Fruit fly (Drosophila melanogaster): ENCODE measurements around the gene CG7201.

Gene CG7201

DNA sequence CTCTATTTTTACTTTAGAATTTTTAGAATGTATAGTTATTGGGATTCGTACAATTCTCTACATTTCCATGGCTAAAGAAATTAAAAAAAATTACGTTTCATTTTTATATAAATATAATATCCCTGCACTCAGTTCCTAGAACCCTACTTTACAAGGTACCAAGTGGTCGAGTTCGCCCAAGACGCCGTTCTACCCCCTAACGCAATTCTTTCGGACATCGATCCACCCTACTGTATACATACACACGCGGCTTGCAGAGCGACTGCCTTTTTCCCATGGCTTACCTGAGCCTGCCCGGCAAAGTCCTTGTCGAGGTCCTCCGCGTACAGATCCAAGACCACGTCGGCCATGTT lies 19.6 kb upstream of the CG7201 start (continued):
- no peak for TF ChIP-seq Doc2 (GFP tag; IDR thresholded peaks at IDR 0.05)

dm6 chr3L:8312290-8312689 lies 17.2 kb upstream of the CG7201 start:
- TF ChIP-seq ci (GFP tag; IDR thresholded peaks at IDR 0.05) (0 out of 3 replicates have a peak, but pooled peaks have one; percentile 21), HLHmδ (GFP tag; optimal IDR thresholded peaks at IDR 0.05) (no peak), CG11247 (GFP tag; IDR thresholded peaks at IDR 0.05) (0 out of 2 replicates have a peak, but pooled peaks have one; percentile 24), Hr39 (optimal IDR thresholded peaks at IDR 0.05) (peak; percentile 19), nmo (GFP tag; optimal IDR thresholded peaks at IDR 0.05) (no peak), NFAT (GFP tag; IDR thresholded peaks at IDR 0.05) (peak; percentile 16; the same call in 1 of the 2 replicates), peb (GFP tag; IDR thresholded peaks at IDR 0.05) (0 out of 2 replicates have a peak, but pooled peaks have one; percentile 12), Atf6 (GFP tag; IDR thresholded peaks at IDR 0.05) (no peak), E2f2 (GFP tag; IDR thresholded peaks at IDR 0.05) (no peak), CG9932 (GFP tag; IDR thresholded peaks at IDR 0.05) (peak; percentile 10; the same call in 1 of the 2 replicates), disco-r (GFP tag; optimal IDR thresholded peaks at IDR 0.05) (no peak), CG11456 (GFP tag; IDR thresholded peaks at IDR 0.05) (0 out of 3 replicates have a peak, but pooled peaks have one; percentile 46), Ets65A (GFP tag) (peak; percentile 91), Atf3 (GFP tag; optimal IDR thresholded peaks at IDR 0.05) (no peak), seq (GFP tag; IDR thresholded peaks at IDR 0.05) (no peak), slbo (GFP tag; IDR thresholded peaks at IDR 0.05) (no peak), CG3847 (GFP tag; IDR thresholded peaks at IDR 0.05) (no peak), Neu2 (GFP tag; optimal IDR thresholded peaks at IDR 0.05; ENCODE audit: borderline replicate concordance) (no peak), CG18262 (tag; optimal IDR thresholded peaks at IDR 0.05) (no peak)

dm6 chr3L:8308891-8309352 lies 13.8 kb upstream of the CG7201 start, which contains the start of gene BI-1:
TSS of gene BI-1 (minus strand) at chr3L:8308941.
- TF ChIP-seq kni (GFP tag; optimal IDR thresholded peaks at IDR 0.05) (peak; percentile 83), prd (optimal IDR thresholded peaks at IDR 0.05) (no peak), prd (GFP tag; IDR thresholded peaks at IDR 0.05) (peak; percentile 58; the same call in 2 of the 3 replicates), Asciz (GFP tag; optimal IDR thresholded peaks at IDR 0.05) (no peak), Atf6 (GFP tag; IDR thresholded peaks at IDR 0.05) (no peak; the same call in 1 of the 2 replicates), CG2199 (GFP tag; IDR thresholded peaks at IDR 0.05) (no peak), CG12236 (GFP tag; optimal IDR thresholded peaks at IDR 0.05) (no peak), E2f2 (GFP tag; IDR thresholded peaks at IDR 0.05) (peak; percentile 83), z (GFP tag; IDR thresholded peaks at IDR 0.05) (no peak), CG7839 (tag; optimal IDR thresholded peaks at IDR 0.05) (peak; percentile 74), CG34376 (GFP tag; optimal IDR thresholded peaks at IDR 0.05) (peak; percentile 82), CG32767 (GFP tag; IDR thresholded peaks at IDR 0.05) (no peak), Ptx1 (GFP tag; IDR thresholded peaks at IDR 0.05) (peak; percentile 33), Dad (GFP tag; optimal IDR thresholded peaks at IDR 0.05) (peak; percentile 55), CG8359 (GFP tag; optimal IDR thresholded peaks at IDR 0.05; ENCODE audit: borderline replicate concordance) (no peak), Ets65A (GFP tag) (peak; percentile 94), p53 (GFP tag; optimal IDR thresholded peaks at IDR 0.05) (no peak), CG14050 (GFP tag; IDR thresholded peaks at IDR 0.05) (no peak), CG6813 (GFP tag; optimal IDR thresholded peaks at IDR 0.05) (no peak), vvl (GFP tag; IDR thresholded peaks at IDR 0.05) (no peak), CG4404 (GFP tag; IDR thresholded peaks at IDR 0.05) (peak; percentile 60), slou (GFP tag; optimal IDR thresholded peaks at IDR 0.05) (peak; percentile 51), Camta (GFP tag; optimal IDR thresholded peaks at IDR 0.05) (peak; percentile 34), CG9817 (tag; optimal IDR thresholded peaks at IDR 0.05) (peak; percentile 66), Doc2 (GFP tag; IDR thresholded peaks at IDR 0.05) (no peak), CG4424 (GFP tag; optimal IDR thresholded peaks at IDR 0.05) (peak; percentile 73), ab (GFP tag; optimal IDR thresholded peaks at IDR 0.05) (no peak), CG7928 (GFP tag; optimal IDR thresholded peaks at IDR 0.05) (peak; percentile 19), tin (GFP tag; optimal IDR thresholded peaks at IDR 0.05) (peak; percentile 69), Lhr (GFP tag; optimal IDR thresholded peaks at IDR 0.05) (peak; percentile 26), CG4617 (GFP tag; optimal IDR thresholded peaks at IDR 0.05; ENCODE audit: borderline replicate concordance) (peak; percentile 63), ash1 (GFP tag; optimal IDR thresholded peaks at IDR 0.05) (no peak), CG13287 (GFP tag; IDR thresholded peaks at IDR 0.05; ENCODE audit: partially characterized antibody) (no peak), CG32772 (GFP tag; IDR thresholded peaks at IDR 0.05) (peak; percentile 24; the same call in 1 of the 2 replicates)

Measured in whole organism, embryonic.